Fruit fly (Drosophila melanogaster) whole organism, pupa: ENCODE measurements around the gene Nnk.

ENCODE experiments used
- CG10348 ChIP-seq: fragments of 200-800 bp; sonication (Bioruptor generic); IDR thresholded peaks from 2 replicates; pipeline ENCODE4 v1.3.6; 2022; ENCODE audit warnings: missing biosample characterization, missing genetic modification characterization
- CG12605 ChIP-seq: fragments of 200-800 bp; sonication (Bioruptor generic); IDR thresholded peaks from 2 replicates; pipeline ENCODE4 v1.3.6; 2022; ENCODE audit warnings: missing biosample characterization, missing genetic modification characterization
- CG13204 ChIP-seq: fragments of 200-800 bp; sonication (Bioruptor generic); optimal IDR thresholded peaks from 2 replicates; lab custom pipeline; 2018; ENCODE audit warnings: missing biosample characterization, mild to moderate bottlenecking, missing genetic modification characterization, moderate library complexity
- CG14655 ChIP-seq: fragments of 200-800 bp; sonication (Bioruptor generic); optimal IDR thresholded peaks from 3 replicates; lab custom pipeline; 2017; ENCODE audit warnings: mild to moderate bottlenecking, missing biosample characterization, missing genetic modification reagents, missing genetic modification characterization
- CG15710 ChIP-seq: fragments of 200-800 bp; sonication (Bioruptor generic); optimal IDR thresholded peaks from 2 replicates; lab custom pipeline; 2018; ENCODE audit warnings: missing biosample characterization, mild to moderate bottlenecking, missing genetic modification characterization, moderate library complexity
- CG17806 ChIP-seq: fragments of 200-800 bp; sonication (Bioruptor generic); optimal IDR thresholded peaks from 2 replicates; lab custom pipeline; 2018; ENCODE audit warnings: missing biosample characterization, mild to moderate bottlenecking, missing genetic modification characterization, moderate library complexity
- CG32121 ChIP-seq: fragments of 200-800 bp; sonication (Bioruptor generic); IDR thresholded peaks from 2 replicates; pipeline ENCODE4 v1.3.6; 2022; ENCODE audit warnings: missing biosample characterization, missing genetic modification characterization
- CG34367 ChIP-seq: fragments of 200-800 bp; sonication (Bioruptor generic); optimal IDR thresholded peaks from 2 replicates; lab custom pipeline; 2018; ENCODE audit warnings: missing biosample characterization, mild to moderate bottlenecking, missing genetic modification characterization
- CG4496 ChIP-seq: fragments of 200-800 bp; sonication (Bioruptor generic); IDR thresholded peaks from 3 replicates; pipeline ENCODE4 v1.3.6; 2022; ENCODE audit warnings: missing biosample characterization, missing genetic modification characterization
- CG8159 ChIP-seq: fragments of 200-800 bp; sonication (Bioruptor generic); optimal IDR thresholded peaks from 3 replicates; lab custom pipeline; 2018; ENCODE audit warnings: missing biosample characterization, mild to moderate bottlenecking, missing genetic modification characterization, moderate library complexity
- CG8301 ChIP-seq: fragments of 200-800 bp; sonication (Bioruptor generic); optimal IDR thresholded peaks from 2 replicates; lab custom pipeline; 2018; ENCODE audit warnings: missing biosample characterization, mild to moderate bottlenecking, missing genetic modification characterization
- CG9948 ChIP-seq: fragments of 200-800 bp; sonication (Bioruptor generic); optimal IDR thresholded peaks from 2 replicates; lab custom pipeline; 2018; ENCODE audit warnings: missing biosample characterization, mild to moderate bottlenecking, missing genetic modification characterization, moderate library complexity
- D1 ChIP-seq: fragments of 200-800 bp; sonication (Bioruptor generic); optimal IDR thresholded peaks from 2 replicates; lab custom pipeline; 2018; ENCODE audit warnings: missing biosample characterization, mild to moderate bottlenecking, missing genetic modification characterization, moderate library complexity
- EcR ChIP-seq: fragments of 200-800 bp; sonication (Bioruptor generic); optimal IDR thresholded peaks from 3 replicates; lab custom pipeline; 2019; ENCODE audit warnings: missing biosample characterization, missing genetic modification characterization, mild to moderate bottlenecking, moderate library complexity, missing genetic modification reagents
- Ets98B ChIP-seq: fragments of 200-800 bp; sonication (Bioruptor generic); IDR thresholded peaks from 2 replicates; pipeline ENCODE4 v1.3.6; 2022; ENCODE audit warnings: missing biosample characterization, missing genetic modification characterization
- Pif1A ChIP-seq: fragments of 200-800 bp; sonication (Bioruptor generic); optimal IDR thresholded peaks from 3 replicates; lab custom pipeline; 2016; ENCODE audit warnings: missing biosample characterization, missing genetic modification characterization
- Pif1B ChIP-seq: fragments of 200-800 bp; sonication (Bioruptor generic); optimal IDR thresholded peaks from 3 replicates; lab custom pipeline; 2016; ENCODE audit warnings: missing biosample characterization, missing genetic modification characterization
- Snoo ChIP-seq: fragments of 200-800 bp; sonication (Bioruptor generic); optimal IDR thresholded peaks from 3 replicates; lab custom pipeline; 2017; ENCODE audit warnings: missing biosample characterization, mild to moderate bottlenecking, missing genetic modification characterization, inconsistent platforms
- fd96Ca ChIP-seq: fragments of 200-800 bp; sonication (Bioruptor generic); IDR thresholded peaks from 3 replicates; pipeline ENCODE4 v1.3.6; 2022; ENCODE audit warnings: missing biosample characterization, missing genetic modification characterization
- gl ChIP-seq: fragments of 200-800 bp; sonication (Bioruptor generic); optimal IDR thresholded peaks from 2 replicates; lab custom pipeline; 2018; ENCODE audit warnings: missing biosample characterization, mild to moderate bottlenecking, missing genetic modification characterization

The Nnk gene

DNA sequence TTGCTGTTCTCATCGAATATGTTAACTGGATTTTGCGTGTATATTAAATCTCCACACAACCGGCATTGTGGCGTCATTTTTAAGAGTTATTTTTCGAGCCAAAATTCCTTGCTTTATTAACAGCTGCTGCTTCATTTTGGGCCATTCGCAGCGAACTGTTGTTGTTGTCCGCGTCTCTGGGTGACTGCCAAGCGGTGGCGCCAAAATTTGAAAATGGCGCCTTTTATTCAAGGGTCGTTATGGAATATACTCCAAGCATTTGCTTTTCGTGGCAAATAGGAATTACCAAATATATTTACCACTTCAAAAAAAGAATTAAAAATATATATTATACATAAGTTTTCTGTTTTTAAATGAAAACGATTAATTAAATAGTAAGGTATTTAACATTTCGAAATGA, at the start of gene Nnk:
Nnk (minus strand) TSS at position 158 of the 400 bp plus-strand sequence.
- no peak for TF ChIP-seq CG4496
- TF ChIP-seq CG13204 (GFP tag; lab: Kevin White, UChicago), result no peak
- TF ChIP-seq Ets98B (GFP tag; lab: Robert Waterston, UW), result no peak
- TF ChIP-seq CG10348 (GFP tag; lab: Robert Waterston, UW), result no peak
- no peak for TF ChIP-seq Snoo (tag; lab: Kevin White, UChicago)
- no peak for TF ChIP-seq CG8301
- TF ChIP-seq fd96Ca (GFP tag; lab: Robert Waterston, UW), result no peak
- no peak for TF ChIP-seq CG14655
- no peak for TF ChIP-seq CG9948 (tag; lab: Kevin White, UChicago)
- no peak for TF ChIP-seq CG8159 (tag; lab: Kevin White, UChicago)
- TF ChIP-seq CG32121 (GFP tag; lab: Robert Waterston, UW), result no peak
- no peak for TF ChIP-seq Pif1B (GFP tag; lab: Kevin White, UChicago)

DNA sequence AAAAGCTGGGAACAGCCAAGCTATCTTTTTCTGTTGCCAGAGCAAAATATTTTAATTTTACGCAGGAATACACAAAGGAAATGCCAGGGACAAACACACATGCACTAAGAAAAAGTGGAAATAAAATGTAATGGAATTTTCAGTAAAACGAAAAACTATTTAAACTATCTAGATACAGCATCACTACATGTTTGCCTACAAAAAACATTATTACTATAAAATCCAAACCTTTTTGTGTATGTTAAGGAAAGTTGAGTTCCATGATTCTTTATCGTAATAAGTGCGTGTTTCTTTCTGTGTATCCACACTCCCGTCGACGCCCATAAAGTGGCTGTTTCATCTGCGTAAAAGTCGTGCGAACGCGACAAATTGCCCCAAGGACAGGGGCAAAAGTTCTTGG, 44.1 kb upstream of the Nnk start:
- TF ChIP-seq CG8159 (tag; lab: Kevin White, UChicago), result peak; percentile 43
- peak; percentile 9 for TF ChIP-seq CG15710 (tag; lab: Kevin White, UChicago)
- no peak for TF ChIP-seq CG17806 (tag; lab: Kevin White, UChicago)
- TF ChIP-seq CG34367 (tag; lab: Kevin White, UChicago), result no peak

DNA sequence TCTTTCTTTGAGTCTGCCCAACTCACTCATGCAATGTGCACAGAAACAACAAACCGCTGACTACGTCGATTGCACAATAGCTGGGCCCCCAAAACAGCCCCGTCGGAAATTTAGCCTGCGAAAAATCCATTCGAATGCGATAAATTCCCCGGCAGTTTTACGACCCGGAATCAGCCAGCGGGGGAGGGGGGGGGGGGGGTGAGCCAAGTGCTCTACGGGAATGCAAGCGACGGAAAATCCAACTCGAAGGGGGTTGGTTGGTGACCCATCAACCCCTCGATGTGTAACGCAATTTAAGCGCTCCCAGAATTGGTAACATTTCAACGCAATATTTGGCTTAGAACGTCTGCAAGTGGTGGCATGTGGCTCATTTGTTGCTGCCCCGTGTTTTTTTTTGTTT, 41.9 kb upstream of the Nnk start:
- TF ChIP-seq Pif1B (GFP tag; lab: Kevin White, UChicago), result no peak
- no peak for TF ChIP-seq CG10348 (GFP tag; lab: Robert Waterston, UW)
- no peak for TF ChIP-seq gl (tag; lab: Kevin White, UChicago)
- no peak for TF ChIP-seq CG8301
- TF ChIP-seq Snoo (tag; lab: Kevin White, UChicago), result no peak
- TF ChIP-seq CG9948 (tag; lab: Kevin White, UChicago), result no peak
- no peak for TF ChIP-seq Pif1A (GFP tag; lab: Kevin White, UChicago)
- no peak for TF ChIP-seq CG13204 (GFP tag; lab: Kevin White, UChicago)
- no peak for TF ChIP-seq CG32121 (GFP tag; lab: Robert Waterston, UW)
- TF ChIP-seq D1 (tag; lab: Kevin White, UChicago), result no peak
- no peak for TF ChIP-seq CG8159 (tag; lab: Kevin White, UChicago)
- TF ChIP-seq CG34367 (tag; lab: Kevin White, UChicago), result no peak
- no peak for TF ChIP-seq CG14655
- TF ChIP-seq CG4496, result no peak
- no peak for TF ChIP-seq fd96Ca (GFP tag; lab: Robert Waterston, UW)
- TF ChIP-seq CG12605 (GFP tag; lab: Robert Waterston, UW), result no peak
- no peak for TF ChIP-seq EcR (GFP tag; lab: Kevin White, UChicago)

DNA sequence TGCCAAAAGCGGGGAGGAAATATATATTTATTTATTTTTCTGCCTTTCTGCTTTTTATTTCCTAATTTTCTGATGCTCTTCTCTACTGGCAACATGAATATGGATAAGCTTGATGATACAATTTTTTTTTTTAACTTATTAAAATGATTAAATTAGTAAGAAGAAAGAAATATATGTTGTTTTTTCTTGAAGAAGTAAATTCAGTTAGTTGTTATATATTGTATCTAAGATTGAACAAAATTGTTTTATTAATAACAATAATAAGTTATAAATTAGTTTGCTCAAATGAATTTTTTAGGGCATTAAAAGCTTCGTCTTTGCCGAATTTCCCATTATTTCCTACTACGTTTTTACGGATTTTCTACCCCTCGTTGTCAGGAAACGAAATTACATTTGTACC, 25.5 kb upstream of the Nnk start:
- no peak for TF ChIP-seq CG14655
- no peak for TF ChIP-seq D1 (tag; lab: Kevin White, UChicago)
- no peak for TF ChIP-seq Pif1A (GFP tag; lab: Kevin White, UChicago)
- TF ChIP-seq Pif1B (GFP tag; lab: Kevin White, UChicago), result no peak
- TF ChIP-seq fd96Ca (GFP tag; lab: Robert Waterston, UW), result no peak
- no peak for TF ChIP-seq CG9948 (tag; lab: Kevin White, UChicago)
- no peak for TF ChIP-seq CG10348 (GFP tag; lab: Robert Waterston, UW)
- no peak for TF ChIP-seq CG8159 (tag; lab: Kevin White, UChicago)
- no peak for TF ChIP-seq EcR (GFP tag; lab: Kevin White, UChicago)
- TF ChIP-seq CG12605 (GFP tag; lab: Robert Waterston, UW), result no peak
- TF ChIP-seq CG15710 (tag; lab: Kevin White, UChicago), result no peak
- TF ChIP-seq gl (tag; lab: Kevin White, UChicago), result no peak
- TF ChIP-seq CG32121 (GFP tag; lab: Robert Waterston, UW), result no peak

DNA sequence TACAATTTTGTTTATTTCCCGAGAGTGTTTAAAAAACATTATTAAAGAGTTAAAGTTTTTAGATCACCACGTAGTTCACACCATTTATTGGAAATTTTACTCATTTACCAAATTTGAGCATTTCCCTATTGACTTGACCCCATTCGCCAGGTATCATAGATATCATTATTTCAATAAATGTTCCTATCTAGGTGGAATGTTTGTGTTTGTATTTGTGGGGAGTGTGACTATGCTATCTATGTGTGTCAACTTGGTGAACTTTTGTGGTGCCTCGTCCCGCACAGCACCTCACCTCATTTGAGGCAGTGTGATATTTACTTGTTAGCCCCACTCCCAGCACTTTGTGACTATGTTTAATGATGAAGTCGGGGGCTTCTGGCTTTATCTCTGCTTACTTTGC, 23.6 kb upstream of the Nnk start:
- no peak for TF ChIP-seq Ets98B (GFP tag; lab: Robert Waterston, UW)
- no peak for TF ChIP-seq Pif1A (GFP tag; lab: Kevin White, UChicago)
- TF ChIP-seq CG10348 (GFP tag; lab: Robert Waterston, UW), result no peak
- TF ChIP-seq CG4496, result no peak
- TF ChIP-seq CG15710 (tag; lab: Kevin White, UChicago), result no peak
- TF ChIP-seq CG8301, result no peak

DNA sequence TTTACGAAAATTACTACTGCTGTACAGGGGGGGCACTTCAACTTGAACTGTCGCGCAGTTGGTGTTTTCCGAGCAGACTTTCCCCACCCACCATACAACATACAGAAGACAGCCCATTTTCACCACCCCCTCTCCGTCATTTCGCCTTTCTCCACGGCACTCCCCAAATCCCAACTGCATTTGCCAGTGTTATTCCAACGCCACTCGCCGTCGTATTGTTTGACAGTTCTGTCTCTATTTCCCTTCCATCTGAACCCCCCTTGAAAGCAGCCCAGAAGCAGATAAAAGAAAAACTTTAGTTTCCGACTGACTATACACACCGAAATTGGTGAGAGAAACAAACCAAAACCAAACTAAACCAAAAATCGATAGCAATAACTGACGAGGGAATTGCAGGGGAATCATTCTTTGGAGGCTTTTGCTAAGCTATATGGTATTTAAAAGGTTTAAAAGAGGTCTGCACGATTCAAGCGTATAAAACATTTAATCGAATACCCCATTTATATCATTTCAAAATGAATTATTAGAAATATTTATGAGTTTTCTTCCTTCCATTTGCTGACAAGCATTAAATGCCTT, 22.1 kb upstream of the Nnk start:
- TF ChIP-seq CG14655 (no peak), CG12605 (GFP tag; lab: Robert Waterston, UW) (no peak), fd96Ca (GFP tag; lab: Robert Waterston, UW) (no peak), CG13204 (GFP tag; lab: Kevin White, UChicago) (no peak), CG9948 (tag; lab: Kevin White, UChicago) (no peak), CG32121 (GFP tag; lab: Robert Waterston, UW) (no peak), Pif1B (GFP tag; lab: Kevin White, UChicago) (no peak), CG17806 (tag; lab: Kevin White, UChicago) (no peak), Pif1A (GFP tag; lab: Kevin White, UChicago) (no peak), CG8301 (no peak), CG34367 (tag; lab: Kevin White, UChicago) (no peak), CG4496 (no peak)
